Worm (Caenorhabditis elegans): ENCODE measurements around the gene sfxn-1.3.

sfxn-1.3 gene

ce11 chrV:15732209-15732608 is 5.6 kb downstream of the sfxn-1.3 start, which contains the start of gene str-38:
Gene str-38 (minus strand): TSS chrV:15732309.
- no peak for TF ChIP-seq elt-1 (tag; optimal IDR thresholded peaks at IDR 0.05; ENCODE audit: borderline replicate concordance, insufficient read depth)
- no peak for TF ChIP-seq sptf-1 (tag; optimal IDR thresholded peaks at IDR 0.05)
- TF ChIP-seq ceh-39 (tag; optimal IDR thresholded peaks at IDR 0.05): no peak
- TF ChIP-seq blmp-1 (tag; optimal IDR thresholded peaks at IDR 0.05): no peak
- TF ChIP-seq ham-2 (GFP tag; optimal IDR thresholded peaks at IDR 0.05): no peak
- TF ChIP-seq hlh-1 (tag; optimal IDR thresholded peaks at IDR 0.05): no peak
- TF ChIP-seq zip-8 (tag; optimal IDR thresholded peaks at IDR 0.05): no peak
- no peak for TF ChIP-seq tbx-8 (GFP tag; optimal IDR thresholded peaks at IDR 0.05)
- no peak for TF ChIP-seq lin-32 (GFP tag; optimal IDR thresholded peaks at IDR 0.05)
- no peak for TF ChIP-seq unc-39 (tag; optimal IDR thresholded peaks at IDR 0.05)
- no peak for TF ChIP-seq mab-5 (tag; optimal IDR thresholded peaks at IDR 0.05)
- TF ChIP-seq lsy-2 (tag; optimal IDR thresholded peaks at IDR 0.05): no peak
- no peak for TF ChIP-seq M03D4.4 (tag; optimal IDR thresholded peaks at IDR 0.05)
- TF ChIP-seq drap-1 (GFP tag; optimal IDR thresholded peaks at IDR 0.05): no peak
- TF ChIP-seq mep-1 (tag; optimal IDR thresholded peaks at IDR 0.05): no peak

- no peak for TF ChIP-seq drap-1 (GFP tag; optimal IDR thresholded peaks at IDR 0.05)
- TF ChIP-seq zip-8 (tag; optimal IDR thresholded peaks at IDR 0.05): no peak
- no peak for TF ChIP-seq pha-4 (tag; optimal IDR thresholded peaks at IDR 0.05)
- TF ChIP-seq nhr-28 (tag; optimal IDR thresholded peaks at IDR 0.05): no peak
- no peak for TF ChIP-seq unc-62 (GFP tag; optimal IDR thresholded peaks at IDR 0.05)
- TF ChIP-seq lsy-2 (tag; optimal IDR thresholded peaks at IDR 0.05): no peak
- no peak for TF ChIP-seq nhr-12 (tag; optimal IDR thresholded peaks at IDR 0.05)
- TF ChIP-seq elt-3 (tag; optimal IDR thresholded peaks at IDR 0.05): no peak
- no peak for TF ChIP-seq bed-3 (GFP tag; optimal IDR thresholded peaks at IDR 0.05)
- no peak for TF ChIP-seq ham-2 (GFP tag; optimal IDR thresholded peaks at IDR 0.05)
- TF ChIP-seq lin-13 (tag; optimal IDR thresholded peaks at IDR 0.05): no peak
- TF ChIP-seq sem-2 (GFP tag; optimal IDR thresholded peaks at IDR 0.05): no peak
- no peak for TF ChIP-seq nhr-76 (tag; optimal IDR thresholded peaks at IDR 0.05)
- no peak for TF ChIP-seq M03D4.4 (tag; optimal IDR thresholded peaks at IDR 0.05)
- no peak for TF ChIP-seq tbx-8 (GFP tag; optimal IDR thresholded peaks at IDR 0.05)
- no peak for TF ChIP-seq elt-1 (tag; optimal IDR thresholded peaks at IDR 0.05; ENCODE audit: borderline replicate concordance, insufficient read depth)
Measured at ce11 chrV:15733020-15733419, 6.4 kb downstream of the sfxn-1.3 start.

DNA sequence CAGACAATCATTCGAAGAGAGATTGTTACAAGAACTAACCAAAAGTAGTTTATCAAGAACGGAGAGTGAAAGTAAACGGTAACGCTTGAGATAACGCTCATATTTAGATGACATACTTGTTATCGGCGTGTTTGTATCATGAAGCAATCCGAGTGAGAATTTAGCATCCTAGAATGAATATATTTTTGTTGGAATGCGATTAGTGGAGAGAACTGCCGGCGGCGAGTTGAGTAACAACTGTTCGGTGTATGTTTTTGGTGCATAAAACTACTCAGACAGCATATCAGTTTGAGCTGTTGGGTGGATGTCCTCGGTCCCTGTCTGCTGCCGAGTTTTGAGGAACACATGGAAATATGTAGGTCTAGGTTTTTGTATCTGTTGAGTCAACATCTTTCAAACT is 6.9 kb downstream of the sfxn-1.3 start, which contains the start of gene T23D5.3:
Gene T23D5.3, minus strand, starts transcription at position 101 of the 400 bp plus-strand sequence.
- TF ChIP-seq ham-2 (GFP tag; optimal IDR thresholded peaks at IDR 0.05) (no peak), cnd-1 (tag; optimal IDR thresholded peaks at IDR 0.05) (no peak), unc-62 (GFP tag; optimal IDR thresholded peaks at IDR 0.05) (no peak), hlh-1 (tag; optimal IDR thresholded peaks at IDR 0.05) (no peak), nhr-12 (tag; optimal IDR thresholded peaks at IDR 0.05) (no peak), lin-13 (tag; optimal IDR thresholded peaks at IDR 0.05) (no peak), drap-1 (GFP tag; optimal IDR thresholded peaks at IDR 0.05) (no peak), pha-4 (tag; optimal IDR thresholded peaks at IDR 0.05) (no peak), nhr-28 (tag; optimal IDR thresholded peaks at IDR 0.05) (no peak), ceh-39 (tag; optimal IDR thresholded peaks at IDR 0.05) (no peak), mab-5 (tag; optimal IDR thresholded peaks at IDR 0.05) (no peak), bed-3 (GFP tag; optimal IDR thresholded peaks at IDR 0.05) (no peak), elt-1 (tag; optimal IDR thresholded peaks at IDR 0.05; ENCODE audit: borderline replicate concordance, insufficient read depth) (no peak), elt-3 (tag; optimal IDR thresholded peaks at IDR 0.05) (no peak), lin-32 (GFP tag; optimal IDR thresholded peaks at IDR 0.05) (no peak), sem-2 (GFP tag; optimal IDR thresholded peaks at IDR 0.05) (no peak), mep-1 (tag; optimal IDR thresholded peaks at IDR 0.05) (no peak), zip-8 (tag; optimal IDR thresholded peaks at IDR 0.05) (no peak), ceh-83 (GFP tag; optimal IDR thresholded peaks at IDR 0.05) (no peak), ceh-43 (GFP tag; optimal IDR thresholded peaks at IDR 0.05) (no peak)

- TF ChIP-seq unc-120 (tag; optimal IDR thresholded peaks at IDR 0.05; ENCODE audit: poor library complexity, severe bottlenecking): no peak
- no peak for TF ChIP-seq sptf-1 (tag; optimal IDR thresholded peaks at IDR 0.05)
- no peak for TF ChIP-seq nhr-2 (tag; optimal IDR thresholded peaks at IDR 0.05)
- TF ChIP-seq flh-1 (GFP tag; optimal IDR thresholded peaks at IDR 0.05): no peak
- TF ChIP-seq M03D4.4 (tag; optimal IDR thresholded peaks at IDR 0.05): no peak
- TF ChIP-seq blmp-1 (tag; optimal IDR thresholded peaks at IDR 0.05): no peak
- TF ChIP-seq lsy-2 (tag; optimal IDR thresholded peaks at IDR 0.05): no peak
- TF ChIP-seq snpc-4 (tag; optimal IDR thresholded peaks at IDR 0.05): no peak
- no peak for TF ChIP-seq unc-62 (GFP tag; optimal IDR thresholded peaks at IDR 0.05)
- TF ChIP-seq pha-4 (tag; optimal IDR thresholded peaks at IDR 0.05): no peak
- no peak for TF ChIP-seq drap-1 (GFP tag; optimal IDR thresholded peaks at IDR 0.05)
- no peak for TF ChIP-seq elt-1 (tag; optimal IDR thresholded peaks at IDR 0.05; ENCODE audit: borderline replicate concordance, insufficient read depth)
- TF ChIP-seq tbx-8 (GFP tag; optimal IDR thresholded peaks at IDR 0.05): no peak
- TF ChIP-seq ztf-11 (tag; optimal IDR thresholded peaks at IDR 0.05): no peak
Measured at ce11 chrV:15735720-15736119, 9.1 kb downstream of the sfxn-1.3 start, which contains the start of gene str-27. Gene str-27 (minus strand): TSS chrV:15735820.
